Worm (Caenorhabditis elegans): Measurements from ENCODE around the gene hsp-25.

Gene hsp-25

DNA sequence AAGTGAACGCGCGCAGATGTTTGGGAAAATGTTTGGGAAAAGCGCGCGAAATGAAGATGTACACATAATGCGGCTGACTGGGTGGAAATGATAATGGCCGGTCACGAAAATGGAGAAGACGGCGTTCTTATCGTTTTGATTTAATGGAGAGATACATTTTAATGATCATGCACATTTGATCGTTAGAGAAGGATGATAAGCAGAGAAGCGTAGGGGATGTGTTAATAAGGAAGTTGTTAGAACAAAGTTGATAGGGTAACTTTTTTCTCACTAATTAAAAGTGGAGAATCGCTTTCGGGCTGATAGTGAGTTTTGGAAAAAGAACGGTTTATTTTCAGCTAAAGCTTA is 1.6 kb upstream of the hsp-25 start:
- peak; percentile 68 for TF ChIP-seq elt-2 (tag; optimal IDR thresholded peaks at IDR 0.05)
- no peak for TF ChIP-seq R02D3.7 (tag; optimal IDR thresholded peaks at IDR 0.05)
- peak; percentile 32 for TF ChIP-seq ceh-28 (tag; optimal IDR thresholded peaks at IDR 0.05)
- TF ChIP-seq ceh-9 (tag; optimal IDR thresholded peaks at IDR 0.05): no peak
- TF ChIP-seq ceh-16 (tag; optimal IDR thresholded peaks at IDR 0.05): no peak
- TF ChIP-seq ceh-82 (tag; optimal IDR thresholded peaks at IDR 0.05): no peak
- no peak for TF ChIP-seq nhr-43 (tag; optimal IDR thresholded peaks at IDR 0.05; ENCODE audit: poor library complexity, severe bottlenecking)
- TF ChIP-seq lin-39 (tag; optimal IDR thresholded peaks at IDR 0.05): no peak
- no peak for TF ChIP-seq nhr-25 (tag; optimal IDR thresholded peaks at IDR 0.05)
- no peak for TF ChIP-seq nhr-12 (tag; optimal IDR thresholded peaks at IDR 0.05)
- TF ChIP-seq fkh-2 (tag; optimal IDR thresholded peaks at IDR 0.05): no peak

DNA sequence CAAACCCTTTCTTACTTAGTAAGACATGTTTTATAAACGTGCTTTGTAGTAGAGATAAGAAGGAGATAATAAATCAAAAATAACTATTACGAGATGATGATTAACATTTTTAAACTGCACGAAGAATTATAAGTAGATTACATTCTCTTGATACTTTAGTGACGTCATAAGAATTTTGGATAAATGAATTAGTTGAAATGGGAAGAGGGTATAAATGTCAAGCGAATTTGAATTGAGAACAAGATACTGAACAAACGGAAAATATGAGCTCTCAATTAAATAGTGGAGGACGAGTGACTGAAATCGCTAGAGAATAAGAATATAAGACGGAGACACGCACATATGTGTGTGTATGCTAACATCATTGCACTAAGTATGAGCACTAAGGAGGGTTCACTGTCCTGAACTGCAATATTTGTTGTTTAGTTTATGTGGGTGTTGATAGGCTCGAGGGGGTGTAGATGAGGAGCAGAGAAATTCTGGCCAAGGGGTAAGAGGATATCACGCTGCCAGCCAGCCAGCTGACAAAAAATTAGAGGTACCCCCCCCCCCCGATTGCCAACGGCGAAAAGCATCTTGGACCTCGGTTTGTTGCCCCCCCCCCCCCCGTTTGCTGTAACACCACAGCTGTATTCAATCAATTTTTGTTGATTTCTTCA is 1.1 kb upstream of the hsp-25 start:
- TF ChIP-seq zag-1 (tag; optimal IDR thresholded peaks at IDR 0.05) (no peak), fos-1 (tag; optimal IDR thresholded peaks at IDR 0.05) (no peak), ama-1 (optimal IDR thresholded peaks at IDR 0.05) (peak; percentile 10), ceh-28 (tag; optimal IDR thresholded peaks at IDR 0.05) (no peak), ceh-16 (tag; optimal IDR thresholded peaks at IDR 0.05) (no peak), lin-39 (tag; optimal IDR thresholded peaks at IDR 0.05) (no peak), lsy-12 (tag; optimal IDR thresholded peaks at IDR 0.05) (peak; percentile 31), nhr-23 (tag; optimal IDR thresholded peaks at IDR 0.05) (no peak), elt-1 (tag; optimal IDR thresholded peaks at IDR 0.05) (no peak), fkh-2 (tag; optimal IDR thresholded peaks at IDR 0.05) (no peak), nhr-237 (tag; optimal IDR thresholded peaks at IDR 0.05) (no peak), lin-15B (tag; optimal IDR thresholded peaks at IDR 0.05) (no peak), fkh-10 (GFP tag; optimal IDR thresholded peaks at IDR 0.05) (no peak), eor-1 (tag; optimal IDR thresholded peaks at IDR 0.05) (no peak), nhr-28 (tag; optimal IDR thresholded peaks at IDR 0.05) (no peak), aly-2 (tag; optimal IDR thresholded peaks at IDR 0.05) (no peak), nhr-43 (tag; optimal IDR thresholded peaks at IDR 0.05; ENCODE audit: poor library complexity, severe bottlenecking) (no peak)

DNA sequence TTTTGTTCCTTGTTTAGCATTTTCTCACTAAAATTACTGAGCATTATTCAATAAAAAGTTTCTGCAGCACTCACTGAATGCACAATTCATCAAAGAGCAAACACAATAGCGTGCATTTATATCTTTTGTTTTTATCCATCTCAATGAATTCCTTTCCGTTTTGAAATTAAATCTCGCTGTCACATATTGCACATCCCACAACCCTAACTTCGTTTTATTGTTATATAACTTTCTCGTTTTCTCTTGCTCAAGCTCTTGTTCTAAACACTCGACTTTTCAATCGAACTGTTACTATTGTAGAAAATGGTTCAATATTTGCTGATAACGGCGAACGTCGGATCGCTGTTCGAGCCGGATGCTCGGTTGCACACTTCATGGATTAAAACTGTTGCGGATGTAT is 8.3 kb downstream of the hsp-25 start, which contains the start of gene ipp-5:
ipp-5 (plus strand) TSS at position 301 of the 400 bp plus-strand sequence.
- no peak for TF ChIP-seq mml-1 (tag; optimal IDR thresholded peaks at IDR 0.05)
- no peak for TF ChIP-seq ceh-9 (tag; optimal IDR thresholded peaks at IDR 0.05)
- no peak for TF ChIP-seq lin-15B (tag; optimal IDR thresholded peaks at IDR 0.05)
- TF ChIP-seq lsy-12 (tag; optimal IDR thresholded peaks at IDR 0.05): no peak
- TF ChIP-seq nhr-25 (tag; optimal IDR thresholded peaks at IDR 0.05): no peak
- no peak for TF ChIP-seq nhr-23 (tag; optimal IDR thresholded peaks at IDR 0.05)
- TF ChIP-seq nhr-28 (tag; optimal IDR thresholded peaks at IDR 0.05): no peak
- TF ChIP-seq zag-1 (tag; optimal IDR thresholded peaks at IDR 0.05): no peak
- no peak for TF ChIP-seq egl-5 (tag; optimal IDR thresholded peaks at IDR 0.05)
- TF ChIP-seq nfya-1 (tag; optimal IDR thresholded peaks at IDR 0.05; ENCODE audit: insufficient read depth): no peak
- no peak for TF ChIP-seq skn-1 (tag; optimal IDR thresholded peaks at IDR 0.05)
- TF ChIP-seq unc-62 (GFP tag; optimal IDR thresholded peaks at IDR 0.05): no peak
- TF ChIP-seq fos-1 (tag; optimal IDR thresholded peaks at IDR 0.05): no peak
- no peak for TF ChIP-seq daf-12 (tag; optimal IDR thresholded peaks at IDR 0.05)

DNA sequence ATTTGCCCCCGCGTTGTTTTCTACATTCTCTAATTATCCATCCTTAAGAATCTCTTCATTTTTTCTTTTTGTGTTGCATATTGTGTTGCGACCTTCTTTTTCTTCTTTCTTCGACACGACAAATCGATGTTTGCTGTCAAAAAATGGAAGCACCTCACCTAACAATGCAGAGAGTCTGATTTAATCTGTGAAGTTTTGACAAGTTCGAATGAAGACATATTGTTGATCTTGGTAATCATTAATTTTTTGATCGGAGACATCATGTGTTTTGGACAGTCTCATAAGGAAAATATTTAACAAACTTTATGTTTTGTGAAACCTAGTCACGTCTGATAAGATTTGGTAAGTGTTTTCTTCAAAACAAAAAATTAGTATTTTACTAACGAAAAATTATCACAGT is 10.4 kb downstream of the hsp-25 start:
- TF ChIP-seq ceh-16 (tag; optimal IDR thresholded peaks at IDR 0.05) (peak; percentile 34), zag-1 (tag; optimal IDR thresholded peaks at IDR 0.05) (no peak), nhr-25 (tag; optimal IDR thresholded peaks at IDR 0.05) (peak; percentile 29), pqm-1 (tag; optimal IDR thresholded peaks at IDR 0.05) (no peak), nhr-77 (tag; optimal IDR thresholded peaks at IDR 0.05) (no peak), pha-4 (tag; optimal IDR thresholded peaks at IDR 0.05) (no peak), nhr-43 (tag; optimal IDR thresholded peaks at IDR 0.05; ENCODE audit: poor library complexity, severe bottlenecking) (no peak), elt-1 (tag; optimal IDR thresholded peaks at IDR 0.05) (peak; percentile 49)

ce11 chrX:6026732-6027528 is 12.5 kb downstream of the hsp-25 start:
- TF ChIP-seq nhr-77 (tag; optimal IDR thresholded peaks at IDR 0.05) (no peak), fos-1 (tag; optimal IDR thresholded peaks at IDR 0.05) (no peak), pha-4 (tag; optimal IDR thresholded peaks at IDR 0.05) (no peak), egl-5 (tag; optimal IDR thresholded peaks at IDR 0.05) (no peak), ceh-82 (tag; optimal IDR thresholded peaks at IDR 0.05) (no peak), elt-2 (tag; optimal IDR thresholded peaks at IDR 0.05) (peak; percentile 52), zag-1 (tag; optimal IDR thresholded peaks at IDR 0.05) (no peak), lin-39 (tag; optimal IDR thresholded peaks at IDR 0.05) (no peak), ztf-11 (tag; optimal IDR thresholded peaks at IDR 0.05) (no peak), lsy-12 (tag; optimal IDR thresholded peaks at IDR 0.05) (no peak), nhr-76 (tag; optimal IDR thresholded peaks at IDR 0.05) (no peak), snpc-4 (tag; optimal IDR thresholded peaks at IDR 0.05) (no peak), pqm-1 (tag; optimal IDR thresholded peaks at IDR 0.05) (peak; percentile 26), eor-1 (tag; optimal IDR thresholded peaks at IDR 0.05) (no peak), daf-12 (tag; optimal IDR thresholded peaks at IDR 0.05) (no peak), nhr-43 (tag; optimal IDR thresholded peaks at IDR 0.05; ENCODE audit: poor library complexity, severe bottlenecking) (no peak), nhr-25 (tag; optimal IDR thresholded peaks at IDR 0.05) (peak; percentile 53), jun-1 (tag; optimal IDR thresholded peaks at IDR 0.05) (no peak), fkh-2 (tag; optimal IDR thresholded peaks at IDR 0.05) (no peak)

All from whole organism, L3 larva.